Fruit fly (Drosophila melanogaster): ENCODE results near the gene CG10588.

- TF ChIP-seq usp (GFP tag; optimal IDR thresholded peaks at IDR 0.05), result no peak
- no peak for TF ChIP-seq br (GFP tag; optimal IDR thresholded peaks at IDR 0.05)
- TF ChIP-seq dl (GFP tag; optimal IDR thresholded peaks at IDR 0.05; ENCODE audit: insufficient read depth in 1 of 2, partially characterized antibody in 2 of 2), result no peak
- no peak for TF ChIP-seq Hr78 (GFP tag; optimal IDR thresholded peaks at IDR 0.05)
- TF ChIP-seq fru (GFP tag; optimal IDR thresholded peaks at IDR 0.05), result no peak
Observed at dm6 chr3L:20954118-20954517, 2.6 kb upstream of the CG10588 start.

All from whole organism, wandering third instar larva.